ENCODE assay signal across 4 worm cellular contexts in the genomic region with DNA sequence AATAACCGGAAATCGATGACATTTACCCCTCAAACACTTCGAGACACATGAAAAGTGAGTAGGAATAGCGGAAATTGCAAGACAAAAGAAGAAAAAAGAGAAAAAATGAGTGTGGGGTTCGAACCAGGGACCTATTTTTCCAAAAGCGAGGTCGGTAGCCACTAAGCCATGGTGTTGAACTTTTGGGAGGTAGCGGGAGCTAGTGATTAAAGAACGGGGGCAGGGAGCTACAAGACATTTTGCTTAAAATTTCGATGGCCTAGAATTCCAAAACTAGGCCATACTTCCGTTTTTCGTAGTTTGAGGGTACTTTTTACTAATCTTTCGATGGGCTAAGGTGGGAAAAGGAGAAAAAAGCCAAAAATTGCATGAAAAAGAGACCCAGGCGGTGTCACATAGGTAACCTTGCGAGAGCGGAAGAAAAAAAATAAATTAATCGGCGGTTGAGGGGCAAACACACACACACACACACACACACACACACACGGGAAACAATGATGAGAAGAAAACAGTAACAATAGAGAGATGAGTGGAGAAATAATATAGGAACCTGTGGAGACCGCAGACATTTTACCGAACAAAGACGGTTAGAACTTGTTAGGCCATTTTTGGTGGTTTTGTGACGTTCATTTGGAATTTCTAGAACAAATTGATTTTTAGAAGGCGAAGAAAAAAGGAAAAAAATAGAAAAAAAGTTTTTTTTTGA.
TF ChIP-seq lines count a peak whose summit lies in the region.

No protein-coding gene starts in this region.

TF ChIP-seq in whole organism, L2 larva, 48 proteins besides CTCF, POLR2A, EP300 and RAD21:
- TF ChIP-seq nhr-129 (tag; optimal IDR thresholded peaks at IDR 0.05; lab: Kevin White, UChicago) (peak; percentile 8), ceh-16 (tag; optimal IDR thresholded peaks at IDR 0.05; lab: Kevin White, UChicago) (no peak), ztf-4 (tag; optimal IDR thresholded peaks at IDR 0.05; lab: Kevin White, UChicago) (no peak), unc-39 (tag; optimal IDR thresholded peaks at IDR 0.05; lab: Kevin White, UChicago) (no peak), crh-2 (tag; optimal IDR thresholded peaks at IDR 0.05; lab: Kevin White, UChicago) (peak; percentile 22), lin-13 (GFP tag; optimal IDR thresholded peaks at IDR 0.05; lab: Kevin White, UChicago) (peak; percentile 61), alr-1 (tag; optimal IDR thresholded peaks at IDR 0.05; lab: Kevin White, UChicago) (no peak), lsy-2 (tag; optimal IDR thresholded peaks at IDR 0.05; lab: Kevin White, UChicago) (peak in 1 of 2 experiments; percentile 24), nhr-25 (tag; optimal IDR thresholded peaks at IDR 0.05; lab: Kevin White, UChicago) (peak; percentile 64), sma-9 (GFP tag; optimal IDR thresholded peaks at IDR 0.05; lab: Kevin White, UChicago) (peak; percentile 53), sma-9 (tag; optimal IDR thresholded peaks at IDR 0.05; lab: Kevin White, UChicago) (no peak), C34F6.9 (tag; optimal IDR thresholded peaks at IDR 0.05; lab: Kevin White, UChicago) (peak; percentile 2), nhr-12 (tag; optimal IDR thresholded peaks at IDR 0.05; lab: Kevin White, UChicago) (no peak), nhr-21 (tag; optimal IDR thresholded peaks at IDR 0.05; lab: Kevin White, UChicago) (peak; percentile 0), Y55F3AM.14 (GFP tag; optimal IDR thresholded peaks at IDR 0.05; lab: Kevin White, UChicago) (peak; percentile 65), ama-1 (optimal IDR thresholded peaks at IDR 0.05; lab: Kevin White, UChicago) (no peak), F13H6.1 (tag; optimal IDR thresholded peaks at IDR 0.05; lab: Kevin White, UChicago) (peak; percentile 20)

TF ChIP-seq in whole organism, L4 larva, 104 proteins besides CTCF, POLR2A, EP300 and RAD21 (continues in another document):
- TF ChIP-seq pha-4 (GFP tag; IDR thresholded peaks at IDR 0.05; lab: Robert Waterston, UW) (peak; percentile 93), pha-4 (tag; optimal IDR thresholded peaks at IDR 0.05; lab: Kevin White, UChicago) (no peak), dmd-8 (GFP tag; IDR thresholded peaks at IDR 0.05; lab: Robert Waterston, UW) (peak; percentile 95), zfp-2 (tag; optimal IDR thresholded peaks at IDR 0.05; lab: Kevin White, UChicago) (no peak), Y75B8A.6 (GFP tag; IDR thresholded peaks at IDR 0.05; lab: Robert Waterston, UW) (peak; percentile 91), ces-1 (GFP tag; optimal IDR thresholded peaks at IDR 0.05; lab: Kevin White, UChicago) (no peak), lin-29 (GFP tag; IDR thresholded peaks at IDR 0.05; lab: Robert Waterston, UW) (0 out of 2 replicates have a peak, but pooled peaks have one; percentile 47), dmd-9 (GFP tag; IDR thresholded peaks at IDR 0.05; lab: Robert Waterston, UW) (peak; percentile 71; the same call in 1 of the 2 replicates), mep-1 (tag; optimal IDR thresholded peaks at IDR 0.05; lab: Kevin White, UChicago) (peak; percentile 46), T20F7.1 (GFP tag; optimal IDR thresholded peaks at IDR 0.05; lab: Kevin White, UChicago) (peak; percentile 35), egl-43 (GFP tag; IDR thresholded peaks at IDR 0.05; lab: Robert Waterston, UW) (peak; percentile 94), fkh-10 (GFP tag; optimal IDR thresholded peaks at IDR 0.05; lab: Kevin White, UChicago) (no peak), unc-39 (tag; optimal IDR thresholded peaks at IDR 0.05; lab: Kevin White, UChicago) (no peak), hlh-11 (tag; optimal IDR thresholded peaks at IDR 0.05; lab: Kevin White, UChicago) (peak; percentile 48), mdt-29 (GFP tag; IDR thresholded peaks at IDR 0.05; lab: Robert Waterston, UW) (peak; percentile 85), hif-1 (tag; optimal IDR thresholded peaks at IDR 0.05; lab: Kevin White, UChicago) (peak in 1 of 2 experiments; percentile 33), gei-8 (GFP tag; optimal IDR thresholded peaks at IDR 0.05; lab: Kevin White, UChicago) (peak; percentile 55), mxl-3 (GFP tag; optimal IDR thresholded peaks at IDR 0.05; lab: Kevin White, UChicago) (peak; percentile 48), mes-2 (tag; optimal IDR thresholded peaks at IDR 0.05; lab: Kevin White, UChicago; ENCODE audit: poor library complexity, severe bottlenecking) (peak; percentile 85), madf-9 (GFP tag; conservative IDR thresholded peaks at IDR 0.05; lab: Robert Waterston, UW) (peak; percentile 85), sdz-12 (GFP tag; optimal IDR thresholded peaks at IDR 0.05; lab: Kevin White, UChicago) (peak; percentile 84), ztf-11 (tag; optimal IDR thresholded peaks at IDR 0.05; lab: Kevin White, UChicago) (no peak)

TF ChIP-seq in whole organism, late embryonic, 69 proteins besides CTCF, POLR2A, EP300 and RAD21 (continues in another document):
- TF ChIP-seq mec-3 (tag; optimal IDR thresholded peaks at IDR 0.05; lab: Kevin White, UChicago; ENCODE audit: borderline replicate concordance) (peak; percentile 74), ets-4 (tag; optimal IDR thresholded peaks at IDR 0.05; lab: Kevin White, UChicago) (no peak), sox-2 (GFP tag; IDR thresholded peaks at IDR 0.05; lab: Robert Waterston, UW) (no peak), dmd-4 (tag; optimal IDR thresholded peaks at IDR 0.05; lab: Kevin White, UChicago; ENCODE audit: borderline replicate concordance) (peak; percentile 55), odd-2 (tag; optimal IDR thresholded peaks at IDR 0.05; lab: Kevin White, UChicago) (peak; percentile 43), gmeb-2 (tag; optimal IDR thresholded peaks at IDR 0.05; lab: Kevin White, UChicago) (peak; percentile 75), npax-4 (tag; optimal IDR thresholded peaks at IDR 0.05; lab: Kevin White, UChicago) (peak; percentile 50), ceh-18 (tag; optimal IDR thresholded peaks at IDR 0.05; lab: Kevin White, UChicago) (peak; percentile 62), dve-1 (tag; optimal IDR thresholded peaks at IDR 0.05; lab: Kevin White, UChicago) (no peak), hlh-30 (tag; optimal IDR thresholded peaks at IDR 0.05; lab: Kevin White, UChicago; ENCODE audit: insufficient read depth) (no peak), ref-2 (tag; optimal IDR thresholded peaks at IDR 0.05; lab: Kevin White, UChicago) (peak; percentile 60), fkh-10 (GFP tag; optimal IDR thresholded peaks at IDR 0.05; lab: Kevin White, UChicago) (no peak), ama-1 (optimal IDR thresholded peaks at IDR 0.05; lab: Kevin White, UChicago) (no peak), zip-5 (tag; optimal IDR thresholded peaks at IDR 0.05; lab: Kevin White, UChicago) (peak; percentile 37), pha-2 (tag; optimal IDR thresholded peaks at IDR 0.05; lab: Kevin White, UChicago) (no peak), pax-1 (tag; optimal IDR thresholded peaks at IDR 0.05; lab: Kevin White, UChicago) (no peak), elt-4 (tag; optimal IDR thresholded peaks at IDR 0.05; lab: Kevin White, UChicago) (no peak), ceh-34 (tag; optimal IDR thresholded peaks at IDR 0.05; lab: Kevin White, UChicago) (peak; percentile 50), elt-2 (tag; optimal IDR thresholded peaks at IDR 0.05; lab: Kevin White, UChicago) (peak; percentile 52), ceh-9 (tag; optimal IDR thresholded peaks at IDR 0.05; lab: Kevin White, UChicago) (no peak), unc-55 (GFP tag; optimal IDR thresholded peaks at IDR 0.05; lab: Kevin White, UChicago) (no peak), ceh-45 (GFP tag; IDR thresholded peaks at IDR 0.05; lab: Robert Waterston, UW) (no peak), ceh-14 (tag; optimal IDR thresholded peaks at IDR 0.05; lab: Kevin White, UChicago) (peak; percentile 74), lim-6 (tag; optimal IDR thresholded peaks at IDR 0.05; lab: Kevin White, UChicago) (peak; percentile 21), hlh-15 (tag; optimal IDR thresholded peaks at IDR 0.05; lab: Kevin White, UChicago) (no peak)

TF ChIP-seq in whole organism, mixed stage, embryonic, 35 proteins besides CTCF, POLR2A, EP300 and RAD21 (continues in another document):
- TF ChIP-seq tbx-8 (GFP tag; optimal IDR thresholded peaks at IDR 0.05; lab: Kevin White, UChicago), result peak; percentile 67
- TF ChIP-seq mep-1 (tag; optimal IDR thresholded peaks at IDR 0.05; lab: Kevin White, UChicago), result no peak
- TF ChIP-seq lin-13 (tag; optimal IDR thresholded peaks at IDR 0.05; lab: Kevin White, UChicago), result peak; percentile 5
- TF ChIP-seq nhr-12 (tag; optimal IDR thresholded peaks at IDR 0.05; lab: Kevin White, UChicago), result no peak
- no peak for TF ChIP-seq unc-62 (GFP tag; optimal IDR thresholded peaks at IDR 0.05; lab: Kevin White, UChicago)
- TF ChIP-seq drap-1 (GFP tag; optimal IDR thresholded peaks at IDR 0.05; lab: Kevin White, UChicago), result peak; percentile 56
- TF ChIP-seq nhr-76 (tag; optimal IDR thresholded peaks at IDR 0.05; lab: Kevin White, UChicago), result no peak
- no peak for TF ChIP-seq pha-4 (tag; optimal IDR thresholded peaks at IDR 0.05; lab: Kevin White, UChicago)
- TF ChIP-seq lin-32 (GFP tag; optimal IDR thresholded peaks at IDR 0.05; lab: Kevin White, UChicago), result peak; percentile 75
- TF ChIP-seq ceh-83 (GFP tag; optimal IDR thresholded peaks at IDR 0.05; lab: Kevin White, UChicago), result peak; percentile 88
- no peak for TF ChIP-seq blmp-1 (tag; optimal IDR thresholded peaks at IDR 0.05; lab: Kevin White, UChicago)
- peak; percentile 73 for TF ChIP-seq ceh-43 (GFP tag; optimal IDR thresholded peaks at IDR 0.05; lab: Kevin White, UChicago)
- no peak for TF ChIP-seq unc-39 (tag; optimal IDR thresholded peaks at IDR 0.05; lab: Kevin White, UChicago)
- TF ChIP-seq nhr-237 (tag; optimal IDR thresholded peaks at IDR 0.05; lab: Kevin White, UChicago), result no peak
- peak; percentile 64 for TF ChIP-seq ham-2 (GFP tag; optimal IDR thresholded peaks at IDR 0.05; lab: Kevin White, UChicago)
- peak; percentile 7 for TF ChIP-seq nhr-2 (tag; optimal IDR thresholded peaks at IDR 0.05; lab: Kevin White, UChicago)
- peak; percentile 38 for TF ChIP-seq bed-3 (GFP tag; optimal IDR thresholded peaks at IDR 0.05; lab: Kevin White, UChicago)
- no peak for TF ChIP-seq zip-8 (tag; optimal IDR thresholded peaks at IDR 0.05; lab: Kevin White, UChicago)
- TF ChIP-seq mls-2 (tag; optimal IDR thresholded peaks at IDR 0.05; lab: Kevin White, UChicago), result peak; percentile 84
- no peak for TF ChIP-seq ztf-11 (tag; optimal IDR thresholded peaks at IDR 0.05; lab: Kevin White, UChicago)
- no peak for TF ChIP-seq snpc-4 (tag; optimal IDR thresholded peaks at IDR 0.05; lab: Kevin White, UChicago)
- TF ChIP-seq sptf-1 (tag; optimal IDR thresholded peaks at IDR 0.05; lab: Kevin White, UChicago), result peak; percentile 89
- TF ChIP-seq ceh-39 (tag; optimal IDR thresholded peaks at IDR 0.05; lab: Kevin White, UChicago), result no peak
- TF ChIP-seq lsy-2 (tag; optimal IDR thresholded peaks at IDR 0.05; lab: Kevin White, UChicago), result no peak
- TF ChIP-seq ces-1 (GFP tag; optimal IDR thresholded peaks at IDR 0.05; lab: Kevin White, UChicago), result no peak
- TF ChIP-seq mab-5 (tag; optimal IDR thresholded peaks at IDR 0.05; lab: Kevin White, UChicago), result no peak
- peak; percentile 8 for TF ChIP-seq hlh-1 (tag; optimal IDR thresholded peaks at IDR 0.05; lab: Kevin White, UChicago)
- peak; percentile 49 for TF ChIP-seq sem-2 (GFP tag; optimal IDR thresholded peaks at IDR 0.05; lab: Kevin White, UChicago)
- TF ChIP-seq cnd-1 (tag; optimal IDR thresholded peaks at IDR 0.05; lab: Kevin White, UChicago), result peak; percentile 55
